Worm (Caenorhabditis elegans) whole organism, L1 larva: ENCODE measurements around the gene T19C3.2.

ENCODE experiments used
- aly-2 ChIP-seq: fragments of 150-350 bp; optimal IDR thresholded peaks from 2 replicates; lab custom pipeline; 2014; ENCODE audit warnings: missing biosample characterization, missing genetic modification characterization
- jun-1 ChIP-seq: fragments of 150-350 bp; optimal IDR thresholded peaks from 2 replicates; lab custom pipeline; 2014; ENCODE audit warnings: missing biosample characterization, missing genetic modification reagents, missing genetic modification characterization
- lin-35 ChIP-seq, 2 experiments: fragments of 150-350 bp; optimal IDR thresholded peaks; 2 replicates each; lab custom pipeline; 2014; ENCODE audit warnings: missing biosample characterization in 2 of 2, missing genetic modification characterization in 2 of 2, missing genetic modification reagents in 2 of 2

DNA sequence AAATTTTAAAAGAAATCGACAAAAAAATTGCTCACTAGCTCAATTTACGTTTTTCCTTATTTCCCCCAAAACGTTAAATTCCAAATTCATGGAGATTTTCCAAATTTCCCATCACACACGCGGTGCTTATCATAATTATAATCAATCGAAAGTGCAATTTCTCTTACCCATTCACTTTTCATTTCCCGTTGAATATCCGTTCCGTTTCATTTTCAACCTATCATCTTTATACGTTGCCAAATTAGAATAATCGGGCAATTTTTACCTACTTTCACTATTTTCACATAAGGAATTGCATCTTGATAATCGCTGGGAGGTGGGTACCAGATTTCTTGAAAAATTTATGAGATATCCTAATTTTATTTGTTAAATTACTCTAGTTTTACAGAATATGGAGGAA is 48.6 kb downstream of the T19C3.2 start:
- no peak for TF ChIP-seq jun-1 (tag; lab: Kevin White, UChicago)
- no peak for TF ChIP-seq lin-35 (GFP tag; optimal IDR thresholded peaks at IDR 0.05; lab: Kevin White, UChicago)
- TF ChIP-seq aly-2: no peak
